Worm (Caenorhabditis elegans) whole organism, L4 larva: Measurements from ENCODE around the gene F18E3.12.

ENCODE experiments used
- D1046.2 ChIP-seq: fragments of 200-800 bp; sonication (Bioruptor generic); IDR thresholded peaks from 2 replicates; pipeline ENCODE4 v1.3.6; 2022; ENCODE audit warnings: missing genetic modification characterization, missing compliant biosample characterization
- F26F4.8 ChIP-seq: fragments of 200-800 bp; sonication (Bioruptor generic); conservative IDR thresholded peaks from 2 replicates; pipeline ENCODE4 v1.3.6; 2022; ENCODE audit warnings: missing genetic modification characterization, missing compliant biosample characterization
- T20F7.1 ChIP-seq: fragments of 200-800 bp; sonication (Bioruptor generic); optimal IDR thresholded peaks from 2 replicates; lab custom pipeline; 2018; ENCODE audit warnings: mild to moderate bottlenecking, missing genetic modification characterization, missing compliant biosample characterization
- T26A8.4 ChIP-seq: fragments of 200-800 bp; sonication (Bioruptor generic); IDR thresholded peaks from 2 replicates; pipeline ENCODE4 v1.3.6; 2022; ENCODE audit warnings: missing genetic modification characterization, missing compliant biosample characterization
- ceh-28 ChIP-seq: fragments of 150-350 bp; optimal IDR thresholded peaks from 2 replicates; lab custom pipeline; 2014; ENCODE audit warnings: missing biosample characterization, missing genetic modification reagents, missing genetic modification characterization
- ceh-62 ChIP-seq: sonication (generic microtip); optimal IDR thresholded peaks from 2 replicates; lab custom pipeline; 2017; ENCODE audit warnings: missing biosample characterization, missing genetic modification characterization
- ces-1 ChIP-seq: fragments of 150-350 bp; sonication (generic microtip); optimal IDR thresholded peaks from 4 replicates; lab custom pipeline; 2014; ENCODE audit warnings: missing biosample characterization, missing genetic modification reagents, missing genetic modification characterization
- daf-19 ChIP-seq: fragments of 200-800 bp; sonication (Bioruptor generic); conservative IDR thresholded peaks from 2 replicates; pipeline ENCODE4 v1.3.6; 2022; ENCODE audit warnings: missing genetic modification characterization, missing compliant biosample characterization
- daf-8 ChIP-seq: fragments of 200-800 bp; sonication (Bioruptor generic); IDR thresholded peaks from 2 replicates; pipeline ENCODE4 v1.3.6; 2022; ENCODE audit warnings: missing genetic modification characterization, missing compliant biosample characterization
- dpl-1 ChIP-seq: fragments of 150-350 bp; optimal IDR thresholded peaks from 2 replicates; lab custom pipeline; 2014; ENCODE audit warnings: missing biosample characterization, missing genetic modification reagents, missing genetic modification characterization
- dve-1 ChIP-seq: sonication (generic microtip); optimal IDR thresholded peaks from 2 replicates; lab custom pipeline; 2017; ENCODE audit warnings: antibody characterized with exemption, mild to moderate bottlenecking, missing genetic modification characterization, missing compliant biosample characterization; ENCODE audit not compliant: insufficient read depth
- fkh-10 ChIP-seq: fragments of 150-350 bp; optimal IDR thresholded peaks from 2 replicates; lab custom pipeline; 2014; ENCODE audit warnings: missing biosample characterization, missing genetic modification reagents, missing genetic modification characterization
- fos-1 ChIP-seq: fragments of 150-350 bp; optimal IDR thresholded peaks from 2 replicates; lab custom pipeline; 2014; ENCODE audit warnings: missing biosample characterization, missing genetic modification characterization
- jun-1 ChIP-seq: fragments of 150-350 bp; optimal IDR thresholded peaks from 2 replicates; lab custom pipeline; 2014; ENCODE audit warnings: missing biosample characterization, missing genetic modification reagents, missing genetic modification characterization
- lim-7 ChIP-seq: fragments of 200-800 bp; sonication (Bioruptor generic); IDR thresholded peaks from 2 replicates; pipeline ENCODE4 v1.3.6; 2022; ENCODE audit warnings: missing genetic modification characterization, missing compliant biosample characterization
- madf-9 ChIP-seq: fragments of 200-800 bp; sonication (Bioruptor generic); conservative IDR thresholded peaks from 2 replicates; pipeline ENCODE4 v1.3.6; 2022; ENCODE audit warnings: missing genetic modification reagents, missing genetic modification characterization, missing compliant biosample characterization
- mdt-29 ChIP-seq: fragments of 200-800 bp; sonication (Bioruptor generic); IDR thresholded peaks from 2 replicates; pipeline ENCODE4 v1.3.6; 2022; ENCODE audit warnings: missing genetic modification reagents, missing genetic modification characterization, missing compliant biosample characterization
- mxl-3 ChIP-seq: fragments of 200-800 bp; sonication (Bioruptor generic); optimal IDR thresholded peaks from 2 replicates; lab custom pipeline; 2018; ENCODE audit warnings: mild to moderate bottlenecking, missing genetic modification characterization, missing compliant biosample characterization
- nhr-102 ChIP-seq: sonication (generic microtip); optimal IDR thresholded peaks from 2 replicates; lab custom pipeline; 2016; ENCODE audit warnings: mild to moderate bottlenecking, missing genetic modification characterization, moderate library complexity, missing compliant biosample characterization
- nhr-111 ChIP-seq: fragments of 200-800 bp; sonication (Bioruptor generic); optimal IDR thresholded peaks from 2 replicates; lab custom pipeline; 2018; ENCODE audit warnings: mild to moderate bottlenecking, missing genetic modification characterization, missing compliant biosample characterization
- nhr-25 ChIP-seq: sonication (generic microtip); optimal IDR thresholded peaks from 2 replicates; lab custom pipeline; 2017; ENCODE audit warnings: missing genetic modification characterization, mild to moderate bottlenecking, missing compliant biosample characterization, antibody characterized with exemption, moderate library complexity, borderline replicate concordance; ENCODE audit not compliant: insufficient read depth
- nhr-28 ChIP-seq: fragments of 150-350 bp; optimal IDR thresholded peaks from 2 replicates; lab custom pipeline; 2014; ENCODE audit warnings: missing biosample characterization, missing genetic modification characterization
- nhr-41 ChIP-seq: fragments of 200-800 bp; sonication (Bioruptor generic); IDR thresholded peaks from 2 replicates; pipeline ENCODE4 v1.3.6; 2022; ENCODE audit warnings: missing genetic modification reagents, missing genetic modification characterization, missing compliant biosample characterization
- nhr-77 ChIP-seq: fragments of 150-350 bp; optimal IDR thresholded peaks from 2 replicates; lab custom pipeline; 2014; ENCODE audit warnings: missing biosample characterization, missing genetic modification characterization
- pha-4 ChIP-seq, 2 experiments: fragments of 150-350 bp in 1 of 2; fragments of 200-800 bp in 1 of 2; sonication (Bioruptor generic) in 1 of 2; IDR thresholded peaks in 1 of 2; optimal IDR thresholded peaks in 1 of 2; 2 replicates each; pipeline versions ENCODE4 v1.3.6 to Lab custom; 2014 to 2022; ENCODE audit warnings: missing genetic modification characterization in 2 of 2, missing genetic modification reagents in 2 of 2, missing biosample characterization in 1 of 2, missing compliant biosample characterization in 1 of 2
- pqm-1 ChIP-seq: sonication (generic microtip); optimal IDR thresholded peaks from 2 replicates; lab custom pipeline; 2017; ENCODE audit warnings: missing biosample characterization, missing genetic modification characterization
- set-16 ChIP-seq: fragments of 200-800 bp; sonication (Bioruptor generic); IDR thresholded peaks from 2 replicates; pipeline ENCODE4 v1.3.6; 2022; ENCODE audit warnings: missing genetic modification reagents, missing genetic modification characterization, missing compliant biosample characterization
- snpc-1.2 ChIP-seq: fragments of 200-800 bp; sonication (Bioruptor generic); IDR thresholded peaks from 2 replicates; pipeline ENCODE4 v1.3.6; 2022; ENCODE audit warnings: missing genetic modification reagents, missing genetic modification characterization, missing compliant biosample characterization
- spr-3 ChIP-seq: fragments of 200-800 bp; sonication (Bioruptor generic); optimal IDR thresholded peaks from 2 replicates; lab custom pipeline; 2018; ENCODE audit warnings: mild to moderate bottlenecking, missing genetic modification characterization, missing compliant biosample characterization
- unc-62 ChIP-seq, 3 experiments: fragments of 150-350 bp in 1 of 3; sonication (generic microtip); optimal IDR thresholded peaks in 2 of 3; peaks in 1 of 3; 1 replicate in 1 of 3; 2 replicates in 2 of 3; lab custom pipeline; 2014 to 2017; ENCODE audit warnings: missing biosample characterization in 3 of 3, missing genetic modification characterization in 3 of 3, missing genetic modification reagents in 3 of 3, missing genotype in 1 of 3
- ztf-7 ChIP-seq: fragments of 150-350 bp; optimal IDR thresholded peaks from 2 replicates; lab custom pipeline; 2014; ENCODE audit warnings: missing biosample characterization, missing genetic modification characterization

The F18E3.12 gene

ce11 chrV:7455008-7455407 is 40.2 kb downstream of the F18E3.12 start, which contains the start of gene F25E5.2:
Gene F25E5.2 (plus strand): TSS chrV:7455308.
- no peak for TF ChIP-seq nhr-25
- TF ChIP-seq ceh-28 (tag; lab: Kevin White, UChicago): no peak
- no peak for TF ChIP-seq pha-4 (GFP tag; IDR thresholded peaks at IDR 0.05; lab: Robert Waterston, UW)
- no peak for TF ChIP-seq pha-4 (tag; optimal IDR thresholded peaks at IDR 0.05; lab: Kevin White, UChicago)
- no peak for TF ChIP-seq nhr-28
- no peak for TF ChIP-seq fkh-10 (GFP tag; lab: Kevin White, UChicago)
- no peak for TF ChIP-seq lim-7 (GFP tag; lab: Robert Waterston, UW)
- no peak for TF ChIP-seq ceh-62
- TF ChIP-seq ces-1 (GFP tag; lab: Kevin White, UChicago): no peak
- no peak for TF ChIP-seq T20F7.1 (GFP tag; lab: Kevin White, UChicago)
- TF ChIP-seq nhr-41: no peak
- no peak for TF ChIP-seq nhr-111 (GFP tag; lab: Kevin White, UChicago)
- no peak for TF ChIP-seq madf-9 (GFP tag; lab: Robert Waterston, UW)

ce11 chrV:7460898-7461297 is 46.1 kb downstream of the F18E3.12 start, which contains the start of gene srh-92:
Gene srh-92 (minus strand): TSS chrV:7460998.
- TF ChIP-seq daf-19 (GFP tag; lab: Robert Waterston, UW) (no peak), ceh-62 (no peak), nhr-28 (no peak), nhr-102 (tag; lab: Kevin White, UChicago) (no peak), daf-8 (no peak), dve-1 (tag; lab: Kevin White, UChicago) (no peak), T20F7.1 (GFP tag; lab: Kevin White, UChicago) (no peak), unc-62 (GFP tag; optimal IDR thresholded peaks at IDR 0.05 in 1 of 2; lab: Kevin White, UChicago) (no peak), unc-62 (tag; optimal IDR thresholded peaks at IDR 0.05; lab: Kevin White, UChicago) (no peak), set-16 (no peak), ceh-28 (tag; lab: Kevin White, UChicago) (no peak)

- TF ChIP-seq dpl-1 (GFP tag; lab: Kevin White, UChicago): no peak
- no peak for TF ChIP-seq mxl-3
- no peak for TF ChIP-seq nhr-77 (tag; lab: Kevin White, UChicago)
- TF ChIP-seq spr-3: no peak
- no peak for TF ChIP-seq fos-1 (tag; lab: Kevin White, UChicago)
- no peak for TF ChIP-seq T26A8.4
- no peak for TF ChIP-seq pqm-1 (tag; lab: Kevin White, UChicago)
- TF ChIP-seq jun-1 (tag; lab: Kevin White, UChicago): no peak
- TF ChIP-seq ztf-7: no peak
- TF ChIP-seq F26F4.8: no peak
- TF ChIP-seq D1046.2 (GFP tag; lab: Robert Waterston, UW): no peak
- no peak for TF ChIP-seq dve-1 (tag; lab: Kevin White, UChicago)
- TF ChIP-seq daf-8: no peak
- no peak for TF ChIP-seq snpc-1.2 (GFP tag; lab: Robert Waterston, UW)
- TF ChIP-seq mdt-29 (GFP tag; lab: Robert Waterston, UW): no peak
- no peak for TF ChIP-seq fkh-10 (GFP tag; lab: Kevin White, UChicago)
- TF ChIP-seq, all 104 proteins: peak for 0
Measured at ce11 chrV:7464696-7465095, 49.9 kb downstream of the F18E3.12 start, which contains the start of gene srh-89. Gene srh-89 (minus strand): TSS chrV:7464796.
